Worm (Caenorhabditis elegans) whole organism, L4 larva: ENCODE measurements around the gene ZK180.6.

ENCODE experiments used
- D1046.2 ChIP-seq: fragments of 200-800 bp; sonication (Bioruptor generic); IDR thresholded peaks from 2 replicates; pipeline ENCODE4 v1.3.6; 2022; ENCODE audit warnings: missing genetic modification characterization, missing compliant biosample characterization
- F10B5.3 ChIP-seq: sonication (generic microtip); optimal IDR thresholded peaks from 2 replicates; lab custom pipeline; 2016; ENCODE audit warnings: mild to moderate bottlenecking, missing genetic modification characterization, missing compliant biosample characterization
- F26F4.8 ChIP-seq: fragments of 200-800 bp; sonication (Bioruptor generic); conservative IDR thresholded peaks from 2 replicates; pipeline ENCODE4 v1.3.6; 2022; ENCODE audit warnings: missing genetic modification characterization, missing compliant biosample characterization
- F37D6.2 ChIP-seq: sonication (generic microtip); optimal IDR thresholded peaks from 2 replicates; lab custom pipeline; 2016; ENCODE audit warnings: mild to moderate bottlenecking, missing genetic modification characterization, missing compliant biosample characterization
- F44E2.7 ChIP-seq: fragments of 200-800 bp; sonication (Bioruptor generic); IDR thresholded peaks from 2 replicates; pipeline ENCODE4 v2.1.2; 2022; ENCODE audit warnings: missing genetic modification characterization, missing compliant biosample characterization
- R02D3.7 ChIP-seq: fragments of 150-350 bp; sonication (generic microtip); optimal IDR thresholded peaks from 3 replicates; lab custom pipeline; 2014; ENCODE audit warnings: missing biosample characterization, missing genetic modification characterization
- T26A8.4 ChIP-seq: fragments of 200-800 bp; sonication (Bioruptor generic); IDR thresholded peaks from 2 replicates; pipeline ENCODE4 v1.3.6; 2022; ENCODE audit warnings: missing genetic modification characterization, missing compliant biosample characterization
- Y105C5A.15 ChIP-seq: fragments of 200-800 bp; sonication (Bioruptor generic); IDR thresholded peaks from 2 replicates; pipeline ENCODE4 v1.3.6; 2022; ENCODE audit warnings: missing genetic modification characterization, missing compliant biosample characterization
- Y75B8A.6 ChIP-seq: fragments of 200-800 bp; sonication (Bioruptor generic); IDR thresholded peaks from 2 replicates; pipeline ENCODE4 v1.3.6; 2022; ENCODE audit warnings: missing genetic modification reagents, missing genetic modification characterization, missing compliant biosample characterization
- aha-1 ChIP-seq: fragments of 150-350 bp; peaks from one replicate; lab custom pipeline; 2014; ENCODE audit warnings: missing biosample characterization, missing genetic modification characterization
- aly-2 ChIP-seq: sonication (generic microtip); optimal IDR thresholded peaks from 2 replicates; lab custom pipeline; 2018; ENCODE audit warnings: missing biosample characterization, missing genetic modification characterization
- ama-1 ChIP-seq: fragments of 150-350 bp; optimal IDR thresholded peaks from 2 replicates; lab custom pipeline; 2014; ENCODE audit warnings: inconsistent platforms, mixed read lengths
- attf-4 ChIP-seq: sonication (generic microtip); optimal IDR thresholded peaks from 3 replicates; lab custom pipeline; 2017; ENCODE audit warnings: missing biosample characterization, missing genetic modification characterization
- ceh-20 ChIP-seq: fragments of 200-800 bp; sonication (Bioruptor generic); IDR thresholded peaks from 2 replicates; pipeline ENCODE4 v1.3.6; 2022; ENCODE audit warnings: missing genetic modification reagents, missing genetic modification characterization, missing compliant biosample characterization
- ceh-28 ChIP-seq: fragments of 150-350 bp; optimal IDR thresholded peaks from 2 replicates; lab custom pipeline; 2014; ENCODE audit warnings: missing biosample characterization, missing genetic modification reagents, missing genetic modification characterization
- ceh-32 ChIP-seq: sonication (generic microtip); optimal IDR thresholded peaks from 2 replicates; lab custom pipeline; 2016; ENCODE audit warnings: mild to moderate bottlenecking, missing genetic modification characterization, missing compliant biosample characterization; ENCODE audit not compliant: poor library complexity
- ceh-82 ChIP-seq: sonication (generic microtip); optimal IDR thresholded peaks from 2 replicates; lab custom pipeline; 2017; ENCODE audit warnings: missing biosample characterization, missing genetic modification characterization
- daf-12 ChIP-seq: fragments of 150-350 bp; optimal IDR thresholded peaks from 2 replicates; lab custom pipeline; 2014; ENCODE audit warnings: missing biosample characterization, missing genetic modification reagents, missing genetic modification characterization
- daf-19 ChIP-seq: fragments of 200-800 bp; sonication (Bioruptor generic); conservative IDR thresholded peaks from 2 replicates; pipeline ENCODE4 v1.3.6; 2022; ENCODE audit warnings: missing genetic modification characterization, missing compliant biosample characterization
- dmd-9 ChIP-seq: fragments of 200-800 bp; sonication (Bioruptor generic); IDR thresholded peaks from 2 replicates; pipeline ENCODE4 v1.3.6; 2022; ENCODE audit warnings: missing genetic modification reagents, missing genetic modification characterization, missing compliant biosample characterization
- duxl-1 ChIP-seq: sonication (generic microtip); optimal IDR thresholded peaks from 2 replicates; lab custom pipeline; 2016; ENCODE audit warnings: mild to moderate bottlenecking, missing genetic modification characterization, moderate library complexity, missing compliant biosample characterization; ENCODE audit not compliant: poor library complexity
- fkh-10 ChIP-seq: fragments of 150-350 bp; optimal IDR thresholded peaks from 2 replicates; lab custom pipeline; 2014; ENCODE audit warnings: missing biosample characterization, missing genetic modification reagents, missing genetic modification characterization
- fos-1 ChIP-seq: fragments of 150-350 bp; optimal IDR thresholded peaks from 2 replicates; lab custom pipeline; 2014; ENCODE audit warnings: missing biosample characterization, missing genetic modification characterization
- hif-1 ChIP-seq, 2 experiments: sonication (generic microtip); optimal IDR thresholded peaks; 2 replicates each; lab custom pipeline; 2016 to 2017; ENCODE audit warnings: missing compliant biosample characterization in 2 of 2, missing genetic modification characterization in 2 of 2, missing genetic modification reagents in 2 of 2, missing genotype in 2 of 2, mild to moderate bottlenecking in 1 of 2
- hlh-30 ChIP-seq: sonication (generic microtip); optimal IDR thresholded peaks from 2 replicates; lab custom pipeline; 2017; ENCODE audit warnings: antibody characterized with exemption, mild to moderate bottlenecking, missing genetic modification characterization, missing compliant biosample characterization; ENCODE audit not compliant: insufficient read depth
- lin-13 ChIP-seq: fragments of 150-350 bp; optimal IDR thresholded peaks from 2 replicates; lab custom pipeline; 2014; ENCODE audit warnings: missing biosample characterization, missing genetic modification reagents, missing genetic modification characterization
- lin-39 ChIP-seq: fragments of 150-350 bp; optimal IDR thresholded peaks from 2 replicates; lab custom pipeline; 2014; ENCODE audit warnings: missing biosample characterization, missing genetic modification reagents, missing genetic modification characterization
- madf-5 ChIP-seq, 2 experiments: fragments of 200-800 bp; sonication (Bioruptor generic); IDR thresholded peaks; 2 replicates each; pipeline ENCODE4 v1.3.6; 2022; ENCODE audit warnings: missing compliant biosample characterization in 2 of 2, missing genetic modification characterization in 2 of 2
- mep-1 ChIP-seq: fragments of 150-350 bp; sonication (generic microtip); optimal IDR thresholded peaks from 3 replicates; lab custom pipeline; 2014; ENCODE audit warnings: missing biosample characterization, missing genetic modification characterization
- mes-2 ChIP-seq: sonication (generic microtip); optimal IDR thresholded peaks from 2 replicates; lab custom pipeline; 2016; ENCODE audit warnings: missing genotype, mild to moderate bottlenecking, missing genetic modification characterization, missing compliant biosample characterization; ENCODE audit not compliant: poor library complexity, severe bottlenecking
- mxl-3 ChIP-seq: fragments of 200-800 bp; sonication (Bioruptor generic); optimal IDR thresholded peaks from 2 replicates; lab custom pipeline; 2018; ENCODE audit warnings: mild to moderate bottlenecking, missing genetic modification characterization, missing compliant biosample characterization
- nhr-11 ChIP-seq: fragments of 150-350 bp; optimal IDR thresholded peaks from 2 replicates; lab custom pipeline; 2014; ENCODE audit warnings: missing biosample characterization, missing genetic modification characterization
- nhr-28 ChIP-seq: fragments of 150-350 bp; optimal IDR thresholded peaks from 2 replicates; lab custom pipeline; 2014; ENCODE audit warnings: missing biosample characterization, missing genetic modification characterization
- nhr-48 ChIP-seq: sonication (generic microtip); optimal IDR thresholded peaks from 2 replicates; lab custom pipeline; 2016; ENCODE audit warnings: mild to moderate bottlenecking, missing genetic modification characterization, missing compliant biosample characterization
- nhr-6 ChIP-seq: fragments of 150-350 bp; optimal IDR thresholded peaks from 2 replicates; lab custom pipeline; 2014; ENCODE audit warnings: missing biosample characterization, missing genetic modification characterization
- pqm-1 ChIP-seq: sonication (generic microtip); optimal IDR thresholded peaks from 2 replicates; lab custom pipeline; 2017; ENCODE audit warnings: missing biosample characterization, missing genetic modification characterization
- set-16 ChIP-seq: fragments of 200-800 bp; sonication (Bioruptor generic); IDR thresholded peaks from 2 replicates; pipeline ENCODE4 v1.3.6; 2022; ENCODE audit warnings: missing genetic modification reagents, missing genetic modification characterization, missing compliant biosample characterization
- snpc-4 ChIP-seq: fragments of 150-350 bp; optimal IDR thresholded peaks from 2 replicates; lab custom pipeline; 2014; ENCODE audit warnings: missing biosample characterization, missing genetic modification characterization
- spr-3 ChIP-seq: fragments of 200-800 bp; sonication (Bioruptor generic); optimal IDR thresholded peaks from 2 replicates; lab custom pipeline; 2018; ENCODE audit warnings: mild to moderate bottlenecking, missing genetic modification characterization, missing compliant biosample characterization
- unc-62 ChIP-seq, 3 experiments: fragments of 150-350 bp in 1 of 3; sonication (generic microtip); optimal IDR thresholded peaks in 2 of 3; peaks in 1 of 3; 1 replicate in 1 of 3; 2 replicates in 2 of 3; lab custom pipeline; 2014 to 2017; ENCODE audit warnings: missing biosample characterization in 3 of 3, missing genetic modification characterization in 3 of 3, missing genetic modification reagents in 3 of 3, missing genotype in 1 of 3
- vab-7 ChIP-seq: fragments of 200-800 bp; sonication (Bioruptor generic); IDR thresholded peaks from 2 replicates; pipeline ENCODE4 v1.3.6; 2022; ENCODE audit warnings: missing genetic modification reagents, missing genetic modification characterization, missing compliant biosample characterization
- zfp-2 ChIP-seq: sonication (generic microtip); optimal IDR thresholded peaks from 2 replicates; lab custom pipeline; 2016; ENCODE audit warnings: mild to moderate bottlenecking, missing genetic modification characterization, missing compliant biosample characterization
- zfp-3 ChIP-seq: fragments of 200-800 bp; sonication (Bioruptor generic); conservative IDR thresholded peaks from 2 replicates; pipeline ENCODE4 v1.3.6; 2022; ENCODE audit warnings: missing genetic modification reagents, missing genetic modification characterization, missing compliant biosample characterization
- zip-11 ChIP-seq: fragments of 200-800 bp; sonication (Bioruptor generic); IDR thresholded peaks from 2 replicates; pipeline ENCODE4 v1.3.6; 2022; ENCODE audit warnings: missing genetic modification characterization, missing compliant biosample characterization
- zip-2 ChIP-seq: fragments of 150-350 bp; optimal IDR thresholded peaks from 2 replicates; lab custom pipeline; 2014; ENCODE audit warnings: missing biosample characterization, missing genetic modification characterization
- ztf-11 ChIP-seq: fragments of 150-350 bp; optimal IDR thresholded peaks from 2 replicates; lab custom pipeline; 2014; ENCODE audit warnings: missing biosample characterization, missing genetic modification characterization
- ztf-7 ChIP-seq: fragments of 150-350 bp; optimal IDR thresholded peaks from 2 replicates; lab custom pipeline; 2014; ENCODE audit warnings: missing biosample characterization, missing genetic modification characterization

Gene ZK180.6

DNA sequence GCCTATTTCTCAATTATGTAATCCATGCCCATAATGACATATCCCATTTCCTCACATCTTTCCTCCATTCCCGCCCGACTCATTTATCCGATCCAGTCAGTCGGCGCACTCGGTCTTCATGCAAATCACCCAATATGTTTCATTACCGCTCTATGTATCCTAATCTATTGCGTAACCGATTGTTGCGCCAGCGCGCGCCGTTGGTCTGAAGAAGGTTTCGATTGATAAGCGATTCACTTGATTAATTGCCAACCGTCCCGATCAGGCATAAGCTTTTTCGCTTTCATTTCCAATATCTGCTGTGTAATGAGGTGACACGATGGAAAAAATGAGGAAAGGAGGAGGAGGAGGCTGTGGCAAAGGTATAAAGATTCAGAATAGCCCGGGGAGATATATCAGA, 6.7 kb downstream of the ZK180.6 start:
- TF ChIP-seq mxl-3 (GFP tag; lab: Kevin White, UChicago) (peak; percentile 39), D1046.2 (GFP tag; lab: Robert Waterston, UW) (no peak), nhr-28 (tag; lab: Kevin White, UChicago) (peak; percentile 5)

DNA sequence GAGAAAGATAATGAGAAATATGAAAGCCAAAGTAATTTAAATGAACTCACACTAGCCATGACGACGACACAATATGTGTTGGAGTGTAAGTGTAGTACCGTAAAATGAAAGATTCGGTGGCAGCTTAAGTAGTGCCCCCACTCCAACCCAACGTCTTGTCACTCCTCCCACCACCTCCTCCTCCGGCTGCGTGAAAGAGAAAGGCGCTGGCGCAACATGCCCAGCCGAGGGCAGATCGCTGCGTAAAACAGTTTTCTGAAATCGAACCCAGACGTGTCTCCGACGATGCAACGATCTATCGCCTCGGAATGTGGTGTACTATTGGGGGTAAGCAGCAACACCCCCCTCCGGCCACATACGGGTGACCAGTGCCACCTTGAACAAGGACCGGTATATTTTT, 7.8 kb downstream of the ZK180.6 start, which contains the start of gene ZK180.5:
ZK180.5 (minus strand) TSS at position 101 of the 400 bp plus-strand sequence.
- no peak for TF ChIP-seq spr-3 (GFP tag; lab: Kevin White, UChicago)
- no peak for TF ChIP-seq ceh-32 (tag; lab: Kevin White, UChicago)
- no peak for TF ChIP-seq ztf-11 (tag; lab: Kevin White, UChicago)
- no peak for TF ChIP-seq ceh-20 (GFP tag; lab: Robert Waterston, UW)
- TF ChIP-seq Y105C5A.15 (GFP tag; lab: Robert Waterston, UW) = no peak
- TF ChIP-seq F10B5.3 = no peak
- TF ChIP-seq zfp-3 (GFP tag; lab: Robert Waterston, UW) = no peak
- TF ChIP-seq pqm-1 = no peak
- no peak for TF ChIP-seq attf-4 (tag; lab: Kevin White, UChicago)
- no peak for TF ChIP-seq aha-1 (tag; lab: Kevin White, UChicago)
- no peak for TF ChIP-seq mes-2 (tag; lab: Kevin White, UChicago)
- no peak for TF ChIP-seq nhr-6 (tag; lab: Kevin White, UChicago)
- no peak for TF ChIP-seq unc-62 (GFP tag; optimal IDR thresholded peaks at IDR 0.05 in 1 of 2; lab: Kevin White, UChicago)
- TF ChIP-seq unc-62 (tag; optimal IDR thresholded peaks at IDR 0.05; lab: Kevin White, UChicago) = no peak
- no peak for TF ChIP-seq ceh-28 (tag; lab: Kevin White, UChicago)
- TF ChIP-seq hlh-30 (tag; lab: Kevin White, UChicago) = no peak
- TF ChIP-seq zip-11 (GFP tag; lab: Robert Waterston, UW) = no peak
- no peak for TF ChIP-seq lin-13
- TF ChIP-seq Y75B8A.6 (GFP tag; lab: Robert Waterston, UW) = no peak
- TF ChIP-seq, all 104 proteins: peak for 0

DNA sequence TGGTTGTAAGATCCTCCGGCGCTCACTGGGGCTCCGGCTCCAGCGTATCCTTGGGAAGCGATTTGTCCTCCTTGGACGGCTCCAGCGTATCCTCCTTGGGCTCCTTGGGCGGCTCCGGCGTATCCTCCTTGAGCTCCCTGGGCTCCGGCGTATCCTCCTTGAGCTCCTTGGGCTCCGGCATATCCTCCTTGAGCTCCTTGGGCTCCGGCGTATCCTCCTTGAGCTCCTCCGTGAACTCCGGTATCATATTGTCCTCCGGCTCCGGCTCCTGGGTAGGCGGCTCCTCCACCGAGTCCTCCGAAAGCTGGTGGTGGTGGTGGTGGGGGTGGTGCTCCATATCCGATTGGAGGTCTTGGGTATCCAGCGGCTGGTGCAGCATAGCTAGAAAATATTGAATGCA, 8.4 kb downstream of the ZK180.6 start:
- TF ChIP-seq hif-1 (tag; optimal IDR thresholded peaks at IDR 0.05; lab: Kevin White, UChicago) (no peak), F37D6.2 (tag; lab: Kevin White, UChicago) (no peak), zfp-3 (GFP tag; lab: Robert Waterston, UW) (no peak), daf-12 (no peak), ztf-7 (tag; lab: Kevin White, UChicago) (no peak), fkh-10 (GFP tag; lab: Kevin White, UChicago) (no peak), hlh-30 (tag; lab: Kevin White, UChicago) (no peak), set-16 (GFP tag; lab: Robert Waterston, UW) (peak; percentile 87), unc-62 (GFP tag; optimal IDR thresholded peaks at IDR 0.05 in 1 of 2; lab: Kevin White, UChicago) (peak in 1 of 2 experiments; percentile 42), unc-62 (tag; optimal IDR thresholded peaks at IDR 0.05; lab: Kevin White, UChicago) (no peak)

DNA sequence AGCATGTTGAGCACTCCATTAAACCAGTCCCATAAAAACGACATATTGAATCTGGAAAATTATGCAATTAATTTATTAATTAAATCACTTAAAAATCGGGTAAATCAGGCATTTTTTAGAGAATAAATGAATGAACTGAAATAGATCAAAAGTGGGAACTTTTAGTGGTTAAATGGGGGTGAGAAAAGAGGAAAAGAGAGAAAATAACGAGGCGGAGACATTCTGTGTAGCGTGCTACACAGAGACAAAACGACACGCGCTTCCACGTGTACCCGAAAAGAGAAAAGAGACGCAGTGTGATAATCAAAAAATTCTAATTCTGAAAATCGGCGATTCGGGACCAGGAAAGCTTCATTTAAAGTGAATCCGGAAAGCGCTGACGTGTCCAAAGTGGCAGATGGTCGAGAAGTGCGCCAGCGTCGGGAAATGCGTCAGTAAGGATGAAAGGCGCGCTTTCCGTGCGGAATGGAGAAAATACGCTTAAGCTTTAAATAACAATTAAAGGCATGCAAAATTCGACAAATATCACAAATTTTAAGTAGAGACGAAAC, 11.5 kb downstream of the ZK180.6 start, which contains the start of gene sar-1:
sar-1 (minus strand) TSS at position 51 of the 551 bp plus-strand sequence.
- peak; percentile 66 for TF ChIP-seq ztf-7 (tag; lab: Kevin White, UChicago)
- TF ChIP-seq lin-39 = no peak
- no peak for TF ChIP-seq daf-19
- TF ChIP-seq nhr-48 (tag; lab: Kevin White, UChicago) = peak; percentile 76
- no peak for TF ChIP-seq R02D3.7
- TF ChIP-seq zfp-2 (tag; lab: Kevin White, UChicago) = peak; percentile 4
- TF ChIP-seq dmd-9 = no peak
- TF ChIP-seq ama-1 (lab: Kevin White, UChicago) = no peak
- peak; percentile 71 for TF ChIP-seq duxl-1 (tag; lab: Kevin White, UChicago)
- TF ChIP-seq vab-7 = no peak
- peak; percentile 83 for TF ChIP-seq mep-1 (tag; lab: Kevin White, UChicago)
- no peak for TF ChIP-seq F44E2.7
- TF ChIP-seq madf-5 (GFP tag; IDR thresholded peaks at IDR 0.05; lab: Robert Waterston, UW) = no peak
- TF ChIP-seq T26A8.4 (GFP tag; lab: Robert Waterston, UW) = peak; percentile 85
- TF ChIP-seq F26F4.8 = no peak
- no peak for TF ChIP-seq fos-1 (tag; lab: Kevin White, UChicago)
- no peak for TF ChIP-seq aly-2 (tag; lab: Kevin White, UChicago)
- no peak for TF ChIP-seq snpc-4 (tag; lab: Kevin White, UChicago)
- TF ChIP-seq zip-2 = peak; percentile 14
- TF ChIP-seq ceh-82 (tag; lab: Kevin White, UChicago) = no peak
- TF ChIP-seq nhr-11 (tag; lab: Kevin White, UChicago) = peak; percentile 89
